Worm (Caenorhabditis elegans): Measurements from ENCODE around the gene ubc-9.
A peak's percentile ranks its signal among the peaks of the same experiment; 100 is the strongest.

ubc-9 gene

DNA sequence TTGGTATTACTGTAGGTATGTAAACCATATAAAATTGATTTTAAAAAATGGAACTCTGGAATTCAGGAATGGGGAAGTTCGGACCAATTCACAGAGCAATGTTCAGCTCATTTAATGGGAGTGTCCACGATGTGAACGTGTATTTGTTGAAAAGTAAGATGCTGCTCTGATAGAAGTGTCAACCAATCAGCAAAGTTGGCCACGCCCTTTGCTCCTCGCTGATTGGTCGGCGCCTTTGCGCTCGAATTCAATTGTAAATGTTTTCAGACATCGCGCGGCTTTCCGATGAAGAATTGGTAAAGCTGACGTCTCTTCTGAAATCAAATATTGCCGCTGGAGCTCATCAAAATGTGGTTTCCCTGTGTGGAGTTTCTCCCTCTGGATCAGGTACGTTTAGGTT, 32.3 kb downstream of the ubc-9 start:
- no peak for TF ChIP-seq jun-1 (tag; optimal IDR thresholded peaks at IDR 0.05)
- TF ChIP-seq lim-7 (GFP tag; IDR thresholded peaks at IDR 0.05) = no peak
- TF ChIP-seq nhr-41 (GFP tag; IDR thresholded peaks at IDR 0.05) = no peak
- no peak for TF ChIP-seq unc-130 (GFP tag; optimal IDR thresholded peaks at IDR 0.05)
- no peak for TF ChIP-seq nhr-11 (tag; optimal IDR thresholded peaks at IDR 0.05)
- no peak for TF ChIP-seq T26A8.4 (GFP tag; IDR thresholded peaks at IDR 0.05)
- no peak for TF ChIP-seq arid-1 (GFP tag; conservative IDR thresholded peaks at IDR 0.05)
- TF ChIP-seq Y75B8A.6 (GFP tag; IDR thresholded peaks at IDR 0.05) = no peak
- TF ChIP-seq nhr-28 (tag; optimal IDR thresholded peaks at IDR 0.05) = no peak
- no peak for TF ChIP-seq dve-1 (tag; optimal IDR thresholded peaks at IDR 0.05; ENCODE audit: insufficient read depth)
- no peak for TF ChIP-seq lin-29 (GFP tag; IDR thresholded peaks at IDR 0.05)
- no peak for TF ChIP-seq F26F4.8 (GFP tag; conservative IDR thresholded peaks at IDR 0.05)
- no peak for TF ChIP-seq mxl-2 (GFP tag; conservative IDR thresholded peaks at IDR 0.05)
- no peak for TF ChIP-seq lin-15B (tag; optimal IDR thresholded peaks at IDR 0.05)
- TF ChIP-seq hmg-1.1 (GFP tag; IDR thresholded peaks at IDR 0.05) = no peak
- TF ChIP-seq dmd-8 (GFP tag; IDR thresholded peaks at IDR 0.05) = no peak
- no peak for TF ChIP-seq snpc-1.2 (GFP tag; IDR thresholded peaks at IDR 0.05)
- TF ChIP-seq snpc-4 (tag; optimal IDR thresholded peaks at IDR 0.05) = no peak
- TF ChIP-seq nhr-102 (tag; optimal IDR thresholded peaks at IDR 0.05) = no peak
- no peak for TF ChIP-seq aha-1 (tag)

DNA sequence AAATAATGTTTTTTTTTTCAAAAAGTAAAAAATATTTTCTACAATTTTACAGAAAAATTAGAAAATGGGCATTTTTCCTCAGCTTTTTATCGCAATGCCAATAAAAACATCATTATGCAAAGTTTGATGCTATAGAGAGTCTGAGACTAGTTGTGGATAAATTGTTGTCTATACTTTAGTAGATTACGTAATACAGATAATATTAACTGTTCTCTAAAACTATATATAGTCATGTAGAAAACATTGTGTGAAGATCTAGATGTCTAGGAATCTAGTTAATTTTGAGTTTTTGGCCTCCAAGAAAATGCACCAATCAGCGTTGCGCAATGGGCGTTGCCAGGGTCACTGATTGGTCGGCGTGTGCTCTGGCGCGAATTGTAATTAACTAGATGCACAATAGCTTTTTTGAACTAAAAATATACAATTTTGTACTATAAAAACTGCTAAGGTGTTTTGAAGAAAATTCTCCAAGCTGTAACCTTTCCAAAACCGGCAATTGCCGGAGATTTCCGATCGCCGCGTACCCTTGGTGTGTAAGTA, 35.5 kb downstream of the ubc-9 start:
- TF ChIP-seq unc-62 (GFP tag; optimal IDR thresholded peaks at IDR 0.05 in 1 of 2) (peak in 1 of 2 experiments; percentile 65), unc-62 (tag; optimal IDR thresholded peaks at IDR 0.05) (no peak), daf-12 (tag; optimal IDR thresholded peaks at IDR 0.05) (no peak)

DNA sequence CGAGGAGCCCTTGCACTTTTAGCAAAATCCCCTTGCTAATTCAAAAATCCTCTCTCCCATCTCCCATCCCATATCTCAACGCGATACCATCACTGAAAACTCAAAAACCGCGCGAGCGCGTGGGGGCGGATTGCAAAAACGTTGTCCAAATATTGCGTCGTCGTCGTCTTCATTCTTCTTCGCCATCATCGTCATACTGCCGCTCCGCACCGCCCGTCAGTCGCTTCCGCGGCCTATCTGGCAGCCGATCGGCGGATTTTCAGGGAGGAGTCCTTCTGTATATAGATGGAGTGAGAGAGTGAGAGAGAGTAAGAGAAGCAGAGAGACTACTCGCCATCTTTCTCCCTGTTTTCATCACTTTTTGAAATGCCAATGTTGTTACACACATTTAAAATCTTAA, 36.1 kb downstream of the ubc-9 start:
- TF ChIP-seq zfp-3 (GFP tag; conservative IDR thresholded peaks at IDR 0.05) (no peak), pha-4 (GFP tag; IDR thresholded peaks at IDR 0.05) (no peak), pha-4 (tag; optimal IDR thresholded peaks at IDR 0.05) (no peak), lir-3 (tag; optimal IDR thresholded peaks at IDR 0.05) (no peak), mxl-3 (GFP tag; optimal IDR thresholded peaks at IDR 0.05) (no peak), lim-7 (GFP tag; IDR thresholded peaks at IDR 0.05) (no peak), F26F4.8 (GFP tag; conservative IDR thresholded peaks at IDR 0.05) (no peak), cey-2 (tag; optimal IDR thresholded peaks at IDR 0.05; ENCODE audit: borderline replicate concordance, insufficient read depth) (no peak), F37D6.2 (tag; optimal IDR thresholded peaks at IDR 0.05) (no peak), set-16 (GFP tag; IDR thresholded peaks at IDR 0.05) (peak; percentile 56; the same call in 1 of the 2 replicates), mdl-1 (tag; optimal IDR thresholded peaks at IDR 0.05) (no peak), aha-1 (tag) (peak; percentile 69)

DNA sequence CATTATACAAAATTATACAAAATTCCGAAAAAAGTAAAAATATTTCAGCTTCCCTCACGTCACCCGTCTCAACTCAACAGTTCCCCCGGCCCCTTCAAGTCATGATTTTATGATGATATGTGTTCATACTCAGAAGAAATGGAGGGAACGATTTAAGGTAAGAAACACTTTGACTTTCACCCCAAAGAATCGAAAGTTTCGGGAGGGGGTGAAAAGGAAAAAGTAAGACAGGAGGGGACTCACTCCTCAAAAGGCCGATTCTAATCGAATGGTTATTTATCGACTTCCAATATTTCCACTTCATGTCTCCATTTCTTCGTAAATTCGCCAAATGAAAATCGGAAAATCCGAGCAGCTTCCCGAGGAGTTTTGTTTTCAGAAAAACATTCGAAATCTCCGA, 37.4 kb downstream of the ubc-9 start, which contains the start of gene bus-4:
TSS of gene bus-4 (plus strand) at position 49 of the 400 bp plus-strand sequence.
- no peak for TF ChIP-seq zfp-3 (GFP tag; conservative IDR thresholded peaks at IDR 0.05)

DNA sequence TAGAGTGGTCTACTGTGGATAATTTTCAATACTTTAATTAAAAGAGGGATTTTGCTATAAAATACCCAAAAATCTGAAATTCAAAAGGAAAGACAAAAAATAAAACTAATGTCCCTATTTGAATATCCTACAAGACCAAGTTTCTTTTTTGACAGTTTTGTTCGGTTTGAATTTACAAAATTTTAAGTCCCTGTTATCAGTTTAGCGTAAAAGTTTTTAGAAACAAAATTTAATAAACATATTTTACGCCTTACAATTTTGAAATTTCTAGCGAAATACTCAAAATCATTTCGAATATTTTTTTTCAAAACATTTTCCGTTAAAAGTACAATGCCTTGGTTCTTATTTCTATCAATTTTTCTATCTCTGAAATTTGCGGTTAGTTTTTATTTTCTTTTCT, 41.6 kb downstream of the ubc-9 start, which contains the start of gene spe-51:
TSS of gene spe-51 (plus strand) at position 301 of the 400 bp plus-strand sequence.
- TF ChIP-seq daf-16 (GFP tag; optimal IDR thresholded peaks at IDR 0.05) (no peak), daf-16 (tag; optimal IDR thresholded peaks at IDR 0.05) (no peak), gei-8 (GFP tag; optimal IDR thresholded peaks at IDR 0.05) (no peak), fos-1 (tag; optimal IDR thresholded peaks at IDR 0.05) (no peak), ceh-62 (tag; optimal IDR thresholded peaks at IDR 0.05) (no peak), F44E2.7 (GFP tag; IDR thresholded peaks at IDR 0.05) (no peak), snpc-1.2 (GFP tag; IDR thresholded peaks at IDR 0.05) (no peak), daf-12 (tag; optimal IDR thresholded peaks at IDR 0.05) (no peak), Y5F2A.4 (GFP tag; optimal IDR thresholded peaks at IDR 0.05) (no peak), madf-9 (GFP tag; conservative IDR thresholded peaks at IDR 0.05) (no peak), set-16 (GFP tag; IDR thresholded peaks at IDR 0.05) (no peak), T26A8.4 (GFP tag; IDR thresholded peaks at IDR 0.05) (no peak), nhr-237 (tag; optimal IDR thresholded peaks at IDR 0.05) (no peak), hmg-1.1 (GFP tag; IDR thresholded peaks at IDR 0.05) (no peak), lim-7 (GFP tag; IDR thresholded peaks at IDR 0.05) (no peak), ceh-82 (tag; optimal IDR thresholded peaks at IDR 0.05) (no peak), cey-2 (tag; optimal IDR thresholded peaks at IDR 0.05; ENCODE audit: borderline replicate concordance, insufficient read depth) (no peak), spr-3 (GFP tag; optimal IDR thresholded peaks at IDR 0.05) (no peak), Y48G9A.11 (GFP tag; IDR thresholded peaks at IDR 0.05) (no peak), mdt-29 (GFP tag; IDR thresholded peaks at IDR 0.05) (no peak), snpc-4 (tag; optimal IDR thresholded peaks at IDR 0.05) (no peak)

All from whole organism, L4 larva.